Worm (Caenorhabditis elegans) whole organism, midembryonic: ENCODE data around the gene dnj-16.

Experiments
- T22C8.4 ChIP-seq: fragments of 200-800 bp; sonication (Bioruptor generic); IDR thresholded peaks from 2 replicates; pipeline ENCODE4 v1.3.6; 2022; ENCODE audit warnings: missing genetic modification characterization, missing compliant biosample characterization
- cog-1 ChIP-seq: sonication (generic microtip); optimal IDR thresholded peaks from 2 replicates; lab custom pipeline; 2016; ENCODE audit warnings: missing genetic modification characterization, missing compliant biosample characterization
- flt-1 ChIP-seq: fragments of 200-800 bp; sonication (Bioruptor generic); IDR thresholded peaks from 2 replicates; pipeline ENCODE4 v1.3.6; 2022; ENCODE audit warnings: missing genetic modification characterization, missing compliant biosample characterization
- klf-2 ChIP-seq: fragments of 200-800 bp; sonication (Bioruptor generic); conservative IDR thresholded peaks from 2 replicates; pipeline ENCODE4 v1.3.6; 2022; ENCODE audit warnings: missing genetic modification reagents, missing genetic modification characterization, missing compliant biosample characterization
- med-1 ChIP-seq: sonication (generic microtip); optimal IDR thresholded peaks from 2 replicates; lab custom pipeline; 2017; ENCODE audit warnings: missing genetic modification characterization, mild to moderate bottlenecking, missing compliant biosample characterization, antibody characterized with exemption, missing genetic modification reagents; ENCODE audit not compliant: insufficient read depth
- ref-1 ChIP-seq: fragments of 200-800 bp; sonication (Bioruptor generic); conservative IDR thresholded peaks from 2 replicates; pipeline ENCODE4 v1.3.6; 2022; ENCODE audit warnings: missing genetic modification reagents, missing genetic modification characterization, missing compliant biosample characterization
- tab-1 ChIP-seq: fragments of 200-800 bp; sonication (Bioruptor generic); IDR thresholded peaks from 2 replicates; pipeline ENCODE4 v1.3.6; 2022; ENCODE audit warnings: missing genetic modification characterization, missing compliant biosample characterization
- ztf-23 ChIP-seq: fragments of 200-800 bp; sonication (Bioruptor generic); IDR thresholded peaks from 2 replicates; pipeline ENCODE4 v1.3.6; 2022; ENCODE audit warnings: missing genetic modification reagents, missing genetic modification characterization, missing compliant biosample characterization
- ztf-29 ChIP-seq: fragments of 200-800 bp; sonication (Bioruptor generic); IDR thresholded peaks from 2 replicates; pipeline ENCODE4 v1.3.6; 2022; ENCODE audit warnings: missing genetic modification reagents, missing genetic modification characterization, missing compliant biosample characterization

The dnj-16 gene

ce11 chrIII:4191091-4191638 is at the start of gene dnj-16:
TSS of gene dnj-16 (plus strand) at chrIII:4191141.
- TF ChIP-seq cog-1 (tag; lab: Kevin White, UChicago) (no peak), flt-1 (GFP tag; lab: Robert Waterston, UW) (no peak), med-1 (GFP tag; lab: Kevin White, UChicago) (no peak), ztf-29 (GFP tag; lab: Robert Waterston, UW) (no peak), T22C8.4 (GFP tag; lab: Robert Waterston, UW) (no peak), ref-1 (GFP tag; lab: Robert Waterston, UW) (no peak), ztf-23 (GFP tag; lab: Robert Waterston, UW) (no peak), klf-2 (GFP tag; lab: Robert Waterston, UW) (no peak), tab-1 (GFP tag; lab: Robert Waterston, UW) (no peak)

ce11 chrIII:4143170-4143569 is 47.8 kb upstream of the dnj-16 start:
- TF ChIP-seq cog-1 (tag; lab: Kevin White, UChicago) (no peak), ztf-23 (GFP tag; lab: Robert Waterston, UW) (no peak), T22C8.4 (GFP tag; lab: Robert Waterston, UW) (no peak), ref-1 (GFP tag; lab: Robert Waterston, UW) (no peak), flt-1 (GFP tag; lab: Robert Waterston, UW) (no peak), ztf-29 (GFP tag; lab: Robert Waterston, UW) (no peak), klf-2 (GFP tag; lab: Robert Waterston, UW) (no peak), med-1 (GFP tag; lab: Kevin White, UChicago) (no peak), tab-1 (GFP tag; lab: Robert Waterston, UW) (no peak)

DNA sequence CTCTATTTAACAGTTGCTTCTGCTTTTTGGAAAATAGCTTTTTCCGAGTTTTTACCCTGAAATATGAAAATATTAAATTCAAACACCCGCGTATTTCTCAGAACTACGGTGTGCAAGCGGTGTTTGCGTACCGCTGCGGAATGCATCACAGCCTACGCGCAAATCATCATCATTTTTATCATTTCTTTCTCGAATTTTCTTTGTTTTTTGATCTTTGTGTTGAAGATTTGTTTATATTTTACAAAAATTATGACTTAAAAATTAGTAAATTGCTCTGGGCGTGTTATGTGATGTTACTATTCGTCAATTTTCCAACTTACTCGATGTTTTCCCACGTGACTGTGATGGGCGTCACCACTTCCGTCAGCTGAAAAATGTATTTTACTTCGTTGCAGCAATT is 40.0 kb upstream of the dnj-16 start:
- TF ChIP-seq cog-1 (tag; lab: Kevin White, UChicago) (no peak), ztf-23 (GFP tag; lab: Robert Waterston, UW) (no peak), klf-2 (GFP tag; lab: Robert Waterston, UW) (no peak), ztf-29 (GFP tag; lab: Robert Waterston, UW) (no peak), ref-1 (GFP tag; lab: Robert Waterston, UW) (no peak), T22C8.4 (GFP tag; lab: Robert Waterston, UW) (no peak), tab-1 (GFP tag; lab: Robert Waterston, UW) (no peak), med-1 (GFP tag; lab: Kevin White, UChicago) (no peak), flt-1 (GFP tag; lab: Robert Waterston, UW) (no peak)

ce11 chrIII:4151548-4152104 is 39.3 kb upstream of the dnj-16 start, which contains the start of the genes wht-3 and har-1:
TSS of gene wht-3 (minus strand) at chrIII:4151598.
TSS of gene har-1 (plus strand) at chrIII:4152054.
- TF ChIP-seq flt-1 (GFP tag; lab: Robert Waterston, UW), result no peak
- no peak for TF ChIP-seq T22C8.4 (GFP tag; lab: Robert Waterston, UW)
- TF ChIP-seq ztf-23 (GFP tag; lab: Robert Waterston, UW), result no peak
- TF ChIP-seq klf-2 (GFP tag; lab: Robert Waterston, UW), result no peak
- TF ChIP-seq cog-1 (tag; lab: Kevin White, UChicago), result no peak
- no peak for TF ChIP-seq med-1 (GFP tag; lab: Kevin White, UChicago)
- no peak for TF ChIP-seq tab-1 (GFP tag; lab: Robert Waterston, UW)
- TF ChIP-seq ztf-29 (GFP tag; lab: Robert Waterston, UW), result no peak
- no peak for TF ChIP-seq ref-1 (GFP tag; lab: Robert Waterston, UW)

- TF ChIP-seq flt-1 (GFP tag; lab: Robert Waterston, UW) (no peak), ref-1 (GFP tag; lab: Robert Waterston, UW) (no peak), T22C8.4 (GFP tag; lab: Robert Waterston, UW) (no peak), med-1 (GFP tag; lab: Kevin White, UChicago) (no peak), cog-1 (tag; lab: Kevin White, UChicago) (no peak), tab-1 (GFP tag; lab: Robert Waterston, UW) (no peak), ztf-29 (GFP tag; lab: Robert Waterston, UW) (no peak), ztf-23 (GFP tag; lab: Robert Waterston, UW) (no peak), klf-2 (GFP tag; lab: Robert Waterston, UW) (no peak)
Observed at ce11 chrIII:4152309-4152708, 38.6 kb upstream of the dnj-16 start.

DNA sequence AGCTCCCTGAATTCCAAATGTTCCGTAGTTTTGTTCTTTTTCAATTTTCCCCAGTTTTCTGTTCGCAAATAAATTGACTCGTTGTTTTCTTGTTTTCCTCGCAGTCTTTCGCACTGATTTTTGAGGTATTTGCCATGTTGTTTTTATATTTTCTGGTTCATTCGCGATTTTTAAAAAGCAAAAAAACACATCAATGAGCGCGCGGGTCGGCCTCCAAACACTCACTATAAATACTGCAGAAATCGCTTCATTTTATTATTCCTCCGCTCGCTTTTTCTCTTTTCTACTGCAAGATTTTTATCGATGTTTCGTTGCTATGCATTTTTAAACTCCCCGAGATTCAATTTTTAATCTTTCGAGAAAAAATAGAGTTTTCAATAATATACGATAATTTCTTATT is 38.1 kb upstream of the dnj-16 start:
- TF ChIP-seq flt-1 (GFP tag; lab: Robert Waterston, UW) (no peak), ref-1 (GFP tag; lab: Robert Waterston, UW) (no peak), klf-2 (GFP tag; lab: Robert Waterston, UW) (no peak), ztf-23 (GFP tag; lab: Robert Waterston, UW) (no peak), T22C8.4 (GFP tag; lab: Robert Waterston, UW) (no peak), ztf-29 (GFP tag; lab: Robert Waterston, UW) (no peak), cog-1 (tag; lab: Kevin White, UChicago) (no peak), med-1 (GFP tag; lab: Kevin White, UChicago) (no peak), tab-1 (GFP tag; lab: Robert Waterston, UW) (no peak)

- TF ChIP-seq med-1 (GFP tag; lab: Kevin White, UChicago) (no peak), T22C8.4 (GFP tag; lab: Robert Waterston, UW) (no peak), tab-1 (GFP tag; lab: Robert Waterston, UW) (no peak), ref-1 (GFP tag; lab: Robert Waterston, UW) (no peak), flt-1 (GFP tag; lab: Robert Waterston, UW) (no peak), klf-2 (GFP tag; lab: Robert Waterston, UW) (no peak), cog-1 (tag; lab: Kevin White, UChicago) (no peak), ztf-29 (GFP tag; lab: Robert Waterston, UW) (no peak), ztf-23 (GFP tag; lab: Robert Waterston, UW) (no peak)
Observed at ce11 chrIII:4153299-4153698, 37.6 kb upstream of the dnj-16 start, which contains the start of gene glod-4. TSS of gene glod-4 (plus strand) at chrIII:4153599.

DNA sequence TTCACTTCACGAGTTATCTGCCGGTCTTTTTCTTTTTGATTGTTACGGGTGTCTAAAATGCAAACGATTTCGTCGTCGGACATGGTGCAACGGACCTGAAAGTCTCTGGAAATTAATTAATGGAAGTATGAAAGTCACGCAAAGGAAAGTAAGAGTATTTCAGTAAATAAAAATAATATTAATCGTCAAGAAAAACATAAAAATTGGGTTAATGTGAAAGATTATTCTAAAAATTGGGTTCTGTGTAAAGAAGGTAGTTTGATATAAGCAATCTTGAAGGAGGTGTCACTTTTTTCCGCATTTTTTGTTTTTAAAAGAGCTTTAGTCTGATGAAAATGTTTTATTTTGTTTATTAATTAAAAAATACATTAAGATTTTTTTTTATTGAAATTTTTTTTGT is 33.6 kb upstream of the dnj-16 start, which contains the start of gene C16C10.9:
Gene C16C10.9 (minus strand): TSS at position 101 of the 400 bp plus-strand sequence.
- TF ChIP-seq klf-2 (GFP tag; lab: Robert Waterston, UW) (no peak), ref-1 (GFP tag; lab: Robert Waterston, UW) (no peak), ztf-23 (GFP tag; lab: Robert Waterston, UW) (no peak)
